Fruit fly (Drosophila melanogaster) whole organism, adult: ENCODE measurements around the gene CG1847.

Source experiments
- CG7045 ChIP-seq: fragments of 200-800 bp; sonication (Bioruptor generic); optimal IDR thresholded peaks from 2 replicates; lab custom pipeline; 2017; ENCODE audit warnings: missing biosample characterization, mild to moderate bottlenecking, missing genetic modification characterization
- cic ChIP-seq: fragments of 200-800 bp; sonication (Bioruptor generic); optimal IDR thresholded peaks from 2 replicates; lab custom pipeline; 2017; ENCODE audit warnings: missing biosample characterization, mild to moderate bottlenecking, missing genetic modification characterization, moderate library complexity
- cnc ChIP-seq, 2 experiments: fragments of >200 bp; optimal IDR thresholded peaks; 2 replicates each; lab custom pipeline; 2017
- tj ChIP-seq: fragments of 200-800 bp; sonication (Bioruptor generic); optimal IDR thresholded peaks from 3 replicates; lab custom pipeline; 2017; ENCODE audit warnings: missing biosample characterization, mild to moderate bottlenecking, missing genetic modification characterization, moderate library complexity

dm6 chrX:11885356-11885755, 16.4 kb downstream of the CG1847 start:
- TF ChIP-seq CG7045 (GFP tag; lab: Kevin White, UChicago) (no peak), tj (GFP tag; lab: Kevin White, UChicago) (no peak), cnc (optimal IDR thresholded peaks at IDR 0.05; lab: Kevin White, UChicago) (no peak), cic (GFP tag; lab: Kevin White, UChicago) (no peak)
